Worm (Caenorhabditis elegans) whole organism, L2 larva: ENCODE measurements around the gene cgef-1.

Source experiments
- C34F6.9 ChIP-seq: fragments of 150-350 bp; optimal IDR thresholded peaks from 2 replicates; lab custom pipeline; 2014; ENCODE audit warnings: missing biosample characterization, missing genetic modification characterization
- R02D3.7 ChIP-seq: fragments of 150-350 bp; optimal IDR thresholded peaks from 2 replicates; lab custom pipeline; 2014; ENCODE audit warnings: missing biosample characterization, missing genetic modification characterization
- Y55F3AM.14 ChIP-seq: fragments of 200-800 bp; sonication (Bioruptor generic); optimal IDR thresholded peaks from 2 replicates; lab custom pipeline; 2018; ENCODE audit warnings: mild to moderate bottlenecking, missing genetic modification characterization, missing compliant biosample characterization
- aly-2 ChIP-seq: fragments of 150-350 bp; optimal IDR thresholded peaks from 2 replicates; lab custom pipeline; 2014; ENCODE audit warnings: missing biosample characterization, missing genetic modification characterization
- dmd-4 ChIP-seq: sonication (generic microtip); optimal IDR thresholded peaks from 2 replicates; lab custom pipeline; 2017; ENCODE audit warnings: missing biosample characterization, missing genetic modification characterization
- lsy-2 ChIP-seq, 2 experiments: fragments of 150-350 bp in 1 of 2; sonication (generic microtip) in 1 of 2; optimal IDR thresholded peaks; 2 replicates each; lab custom pipeline; 2014 to 2017; ENCODE audit warnings: missing biosample characterization in 2 of 2, missing genetic modification characterization in 2 of 2
- nhr-10 ChIP-seq: sonication (generic microtip); optimal IDR thresholded peaks from 2 replicates; lab custom pipeline; 2017; ENCODE audit warnings: missing biosample characterization, missing genetic modification characterization
- unc-62 ChIP-seq: fragments of 150-350 bp; optimal IDR thresholded peaks from 2 replicates; lab custom pipeline; 2014; ENCODE audit warnings: missing biosample characterization, missing genetic modification reagents, missing genetic modification characterization
- ztf-1 ChIP-seq: fragments of 200-800 bp; sonication (Bioruptor generic); conservative IDR thresholded peaks from 2 replicates; pipeline ENCODE4 v1.3.6; 2022; ENCODE audit warnings: missing genetic modification characterization, missing compliant biosample characterization
- ztf-11 ChIP-seq: sonication (generic microtip); optimal IDR thresholded peaks from 2 replicates; lab custom pipeline; 2017; ENCODE audit warnings: missing biosample characterization, missing genetic modification characterization

DNA sequence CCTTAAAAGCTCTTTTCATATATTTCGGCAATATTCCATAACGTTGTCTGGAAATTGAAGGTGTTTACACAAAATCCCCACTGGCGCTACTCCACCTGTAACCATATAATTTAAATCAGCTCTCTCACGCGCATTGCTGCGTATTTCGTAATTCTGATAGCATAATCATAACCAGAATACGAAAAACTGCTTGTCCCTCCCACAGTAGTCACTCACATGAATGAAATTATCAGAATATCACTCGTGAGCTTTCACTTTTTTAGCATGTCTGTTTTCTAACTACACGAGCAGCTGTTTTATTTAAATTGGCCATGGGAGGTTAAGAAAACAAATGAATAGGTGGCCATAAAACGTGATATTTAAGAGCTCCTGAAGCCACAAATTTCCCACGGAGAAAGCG lies 47.9 kb downstream of the cgef-1 start:
- TF ChIP-seq aly-2 (tag; lab: Kevin White, UChicago) (no peak), lsy-2 (tag; optimal IDR thresholded peaks at IDR 0.05; lab: Kevin White, UChicago) (peak in 1 of 2 experiments; percentile 26), Y55F3AM.14 (GFP tag; lab: Kevin White, UChicago) (no peak), R02D3.7 (tag; lab: Kevin White, UChicago) (no peak), C34F6.9 (peak; percentile 27), dmd-4 (tag; lab: Kevin White, UChicago) (no peak), ztf-1 (GFP tag; lab: Robert Waterston, UW) (no peak), ztf-11 (no peak), unc-62 (no peak), nhr-10 (no peak)
